Worm (Caenorhabditis elegans): ENCODE data around the gene C08B11.9.

Gene C08B11.9

DNA sequence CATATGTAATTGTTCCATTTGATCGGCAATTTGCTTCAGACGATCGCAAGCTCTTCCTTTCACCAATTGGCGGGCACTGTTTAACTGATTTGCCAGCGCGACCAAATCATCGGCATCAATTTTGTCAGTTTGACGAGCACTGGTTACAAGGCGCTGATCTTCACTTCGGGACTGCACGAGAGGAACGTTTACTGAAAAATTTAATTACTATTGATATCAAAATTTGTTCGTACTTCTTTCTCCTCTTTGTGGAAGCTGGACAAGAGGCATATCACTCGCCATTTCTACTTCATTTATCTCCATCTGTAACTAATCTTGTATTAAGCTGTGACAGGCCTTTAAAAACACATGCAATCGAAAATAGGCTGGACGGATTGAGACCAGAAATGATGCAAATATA is at the start of gene C08B11.9:
TSS of gene C08B11.9 (minus strand) at position 307 of the 400 bp plus-strand sequence.
- peak; percentile 53 for TF ChIP-seq madf-6 (GFP tag; IDR thresholded peaks at IDR 0.05)
- peak; percentile 20 for TF ChIP-seq tlf-1 (GFP tag; optimal IDR thresholded peaks at IDR 0.05)
- no peak for TF ChIP-seq atf-7 (tag; optimal IDR thresholded peaks at IDR 0.05)
- TF ChIP-seq chd-7 (tag; optimal IDR thresholded peaks at IDR 0.05), result peak; percentile 27
- no peak for TF ChIP-seq pbrm-1 (GFP tag; IDR thresholded peaks at IDR 0.05)
- TF ChIP-seq F49E8.2 (tag; optimal IDR thresholded peaks at IDR 0.05; ENCODE audit: insufficient read depth), result peak; percentile 38

DNA sequence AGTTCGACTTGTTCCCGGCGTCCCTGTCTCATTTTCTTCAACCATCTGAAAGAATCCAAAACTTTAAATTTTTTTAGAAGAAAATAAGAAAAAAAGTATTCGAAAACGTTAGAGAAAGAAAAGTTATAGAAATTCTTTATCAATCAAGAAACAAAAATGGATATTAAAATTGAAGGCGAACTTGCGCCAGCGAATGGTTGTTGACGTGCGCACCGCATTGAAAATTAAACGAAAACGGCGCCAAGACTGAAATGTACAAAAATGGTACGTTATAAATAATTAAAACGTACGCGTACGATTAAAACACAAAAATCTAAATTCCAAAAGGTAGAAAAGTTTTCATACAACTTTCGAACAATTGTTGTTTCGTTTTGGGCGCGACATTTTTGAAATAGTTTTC is 48.8 kb upstream of the C08B11.9 start, which contains the start of gene K02C4.3:
TSS of gene K02C4.3 (minus strand) at position 51 of the 400 bp plus-strand sequence.
- TF ChIP-seq snpc-4 (GFP tag; optimal IDR thresholded peaks at IDR 0.05) (no peak), snpc-4 (tag; optimal IDR thresholded peaks at IDR 0.05) (peak; percentile 45 to 74 (median 73)), snpc-3.4 (tag; optimal IDR thresholded peaks at IDR 0.05) (peak; percentile 60), F23B12.7 (tag; optimal IDR thresholded peaks at IDR 0.05; ENCODE audit: insufficient read depth) (peak; percentile 13), xnd-1 (tag; optimal IDR thresholded peaks at IDR 0.05) (no peak), akir-1 (GFP tag; optimal IDR thresholded peaks at IDR 0.05) (no peak), dpl-1 (GFP tag; optimal IDR thresholded peaks at IDR 0.05) (peak; percentile 68), madf-8 (GFP tag; conservative IDR thresholded peaks at IDR 0.05) (peak; percentile 26; the same call in 1 of the 2 replicates), snpc-1.3 (tag; optimal IDR thresholded peaks at IDR 0.05; ENCODE audit: insufficient read depth) (peak; percentile 7), hrde-1 (tag; optimal IDR thresholded peaks at IDR 0.05; ENCODE audit: borderline replicate concordance) (no peak), dpff-1 (tag; optimal IDR thresholded peaks at IDR 0.05) (no peak), chd-7 (tag; optimal IDR thresholded peaks at IDR 0.05) (no peak), egrh-3 (GFP tag; IDR thresholded peaks at IDR 0.05) (no peak), ama-1 (optimal IDR thresholded peaks at IDR 0.05) (no peak), ama-1 (GFP tag; optimal IDR thresholded peaks at IDR 0.05) (no peak), dox-1 (GFP tag; IDR thresholded peaks at IDR 0.05) (peak; percentile 32; the same call in 1 of the 2 replicates), attf-5 (GFP tag; optimal IDR thresholded peaks at IDR 0.05) (peak; percentile 27), snpc-1.1 (tag; optimal IDR thresholded peaks at IDR 0.05; ENCODE audit: insufficient read depth) (peak; percentile 34), D2030.7 (GFP tag; IDR thresholded peaks at IDR 0.05) (no peak), ceh-40 (GFP tag; IDR thresholded peaks at IDR 0.05) (no peak), tlf-1 (GFP tag; optimal IDR thresholded peaks at IDR 0.05) (no peak), B0035.1 (tag; optimal IDR thresholded peaks at IDR 0.05) (no peak), Y67H2A.10 (GFP tag; conservative IDR thresholded peaks at IDR 0.05) (no peak), ZK185.1 (tag; optimal IDR thresholded peaks at IDR 0.05; ENCODE audit: poor library complexity, severe bottlenecking) (peak; percentile 37), ztf-18 (tag; optimal IDR thresholded peaks at IDR 0.05) (peak; percentile 93), F55B11.4 (tag; optimal IDR thresholded peaks at IDR 0.05; ENCODE audit: borderline replicate concordance, insufficient read depth) (no peak), madf-6 (GFP tag; IDR thresholded peaks at IDR 0.05) (peak; percentile 65), unc-62 (GFP tag; optimal IDR thresholded peaks at IDR 0.05) (no peak), ceh-79 (tag; optimal IDR thresholded peaks at IDR 0.05) (no peak), C17E4.6 (GFP tag; IDR thresholded peaks at IDR 0.05) (no peak), rcor-1 (GFP tag; IDR thresholded peaks at IDR 0.05) (no peak), nfyb-1 (GFP tag; IDR thresholded peaks at IDR 0.05) (no peak), Y53F4B.3 (GFP tag; IDR thresholded peaks at IDR 0.05) (no peak), nhr-27 (tag; optimal IDR thresholded peaks at IDR 0.05) (no peak), hmg-1.2 (GFP tag; IDR thresholded peaks at IDR 0.05) (0 out of 2 replicates have a peak, but pooled peaks have one; percentile 13), zim-3 (tag; optimal IDR thresholded peaks at IDR 0.05) (no peak), lin-35 (GFP tag; optimal IDR thresholded peaks at IDR 0.05) (peak in 1 of 3 experiments; percentile 80), aptf-2 (GFP tag; conservative IDR thresholded peaks at IDR 0.05) (no peak), ceh-100 (GFP tag; IDR thresholded peaks at IDR 0.05) (no peak), mcd-1 (GFP tag; IDR thresholded peaks at IDR 0.05) (peak; percentile 75), ztf-3 (GFP tag; optimal IDR thresholded peaks at IDR 0.05) (no peak), B0019.2 (GFP tag; conservative IDR thresholded peaks at IDR 0.05) (no peak), lag-1 (GFP tag; IDR thresholded peaks at IDR 0.05) (no peak)
